Worm (Caenorhabditis elegans) whole organism, L3 larva: ENCODE results near the gene cyn-2.

ENCODE experiments used
- ama-1 ChIP-seq: fragments of 150-350 bp; optimal IDR thresholded peaks from 2 replicates; lab custom pipeline; 2018
- ceh-28 ChIP-seq: fragments of 150-350 bp; optimal IDR thresholded peaks from 2 replicates; lab custom pipeline; 2014; ENCODE audit warnings: missing biosample characterization, missing genetic modification reagents, missing genetic modification characterization
- ztf-4 ChIP-seq: fragments of 150-350 bp; optimal IDR thresholded peaks from 2 replicates; lab custom pipeline; 2014; ENCODE audit warnings: missing biosample characterization, missing genetic modification characterization

DNA sequence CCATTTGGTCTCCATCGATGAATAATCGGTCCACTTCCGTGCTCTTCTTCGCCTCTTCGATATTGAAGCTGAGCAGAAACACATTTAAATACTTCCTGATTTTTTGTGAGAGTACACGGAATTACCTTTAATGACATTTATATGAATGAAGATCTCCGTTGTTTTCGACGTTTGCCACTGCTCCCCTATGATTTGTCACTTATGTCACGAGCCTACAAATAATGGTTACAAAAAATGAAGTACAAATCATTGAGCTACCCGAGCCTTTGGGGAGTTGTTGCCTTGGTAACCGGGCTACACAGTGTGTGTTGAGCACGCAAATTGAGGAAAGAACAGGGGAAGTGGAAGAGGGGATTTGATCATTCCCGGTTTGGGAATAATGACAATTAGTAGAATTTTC lies 6.2 kb upstream of the cyn-2 start, which contains the start of gene dyf-2:
- TF ChIP-seq ama-1 (lab: Kevin White, UChicago) (no peak), ceh-28 (tag; lab: Kevin White, UChicago) (no peak), ztf-4 (no peak)
